Fruit fly (Drosophila melanogaster) whole organism, pupa: ENCODE data around the gene Prp40.

Experiments used
- CG10348 ChIP-seq: fragments of 200-800 bp; sonication (Bioruptor generic); IDR thresholded peaks from 2 replicates; pipeline ENCODE4 v1.3.6; 2022; ENCODE audit warnings: missing biosample characterization, missing genetic modification characterization
- CG12605 ChIP-seq: fragments of 200-800 bp; sonication (Bioruptor generic); IDR thresholded peaks from 2 replicates; pipeline ENCODE4 v1.3.6; 2022; ENCODE audit warnings: missing biosample characterization, missing genetic modification characterization
- CG13204 ChIP-seq: fragments of 200-800 bp; sonication (Bioruptor generic); optimal IDR thresholded peaks from 2 replicates; lab custom pipeline; 2018; ENCODE audit warnings: missing biosample characterization, mild to moderate bottlenecking, missing genetic modification characterization, moderate library complexity
- CG14655 ChIP-seq: fragments of 200-800 bp; sonication (Bioruptor generic); optimal IDR thresholded peaks from 3 replicates; lab custom pipeline; 2017; ENCODE audit warnings: mild to moderate bottlenecking, missing biosample characterization, missing genetic modification reagents, missing genetic modification characterization
- CG15710 ChIP-seq: fragments of 200-800 bp; sonication (Bioruptor generic); optimal IDR thresholded peaks from 2 replicates; lab custom pipeline; 2018; ENCODE audit warnings: missing biosample characterization, mild to moderate bottlenecking, missing genetic modification characterization, moderate library complexity
- CG17806 ChIP-seq: fragments of 200-800 bp; sonication (Bioruptor generic); optimal IDR thresholded peaks from 2 replicates; lab custom pipeline; 2018; ENCODE audit warnings: missing biosample characterization, mild to moderate bottlenecking, missing genetic modification characterization, moderate library complexity
- CG32121 ChIP-seq: fragments of 200-800 bp; sonication (Bioruptor generic); IDR thresholded peaks from 2 replicates; pipeline ENCODE4 v1.3.6; 2022; ENCODE audit warnings: missing biosample characterization, missing genetic modification characterization
- CG34367 ChIP-seq: fragments of 200-800 bp; sonication (Bioruptor generic); optimal IDR thresholded peaks from 2 replicates; lab custom pipeline; 2018; ENCODE audit warnings: missing biosample characterization, mild to moderate bottlenecking, missing genetic modification characterization
- CG4496 ChIP-seq: fragments of 200-800 bp; sonication (Bioruptor generic); IDR thresholded peaks from 3 replicates; pipeline ENCODE4 v1.3.6; 2022; ENCODE audit warnings: missing biosample characterization, missing genetic modification characterization
- CG8159 ChIP-seq: fragments of 200-800 bp; sonication (Bioruptor generic); optimal IDR thresholded peaks from 3 replicates; lab custom pipeline; 2018; ENCODE audit warnings: missing biosample characterization, mild to moderate bottlenecking, missing genetic modification characterization, moderate library complexity
- CG8301 ChIP-seq: fragments of 200-800 bp; sonication (Bioruptor generic); optimal IDR thresholded peaks from 2 replicates; lab custom pipeline; 2018; ENCODE audit warnings: missing biosample characterization, mild to moderate bottlenecking, missing genetic modification characterization
- CG9948 ChIP-seq: fragments of 200-800 bp; sonication (Bioruptor generic); optimal IDR thresholded peaks from 2 replicates; lab custom pipeline; 2018; ENCODE audit warnings: missing biosample characterization, mild to moderate bottlenecking, missing genetic modification characterization, moderate library complexity
- D1 ChIP-seq: fragments of 200-800 bp; sonication (Bioruptor generic); optimal IDR thresholded peaks from 2 replicates; lab custom pipeline; 2018; ENCODE audit warnings: missing biosample characterization, mild to moderate bottlenecking, missing genetic modification characterization, moderate library complexity
- EcR ChIP-seq: fragments of 200-800 bp; sonication (Bioruptor generic); optimal IDR thresholded peaks from 3 replicates; lab custom pipeline; 2019; ENCODE audit warnings: missing biosample characterization, missing genetic modification characterization, mild to moderate bottlenecking, moderate library complexity, missing genetic modification reagents
- Ets98B ChIP-seq: fragments of 200-800 bp; sonication (Bioruptor generic); IDR thresholded peaks from 2 replicates; pipeline ENCODE4 v1.3.6; 2022; ENCODE audit warnings: missing biosample characterization, missing genetic modification characterization
- Pif1A ChIP-seq: fragments of 200-800 bp; sonication (Bioruptor generic); optimal IDR thresholded peaks from 3 replicates; lab custom pipeline; 2016; ENCODE audit warnings: missing biosample characterization, missing genetic modification characterization
- Pif1B ChIP-seq: fragments of 200-800 bp; sonication (Bioruptor generic); optimal IDR thresholded peaks from 3 replicates; lab custom pipeline; 2016; ENCODE audit warnings: missing biosample characterization, missing genetic modification characterization
- Snoo ChIP-seq: fragments of 200-800 bp; sonication (Bioruptor generic); optimal IDR thresholded peaks from 3 replicates; lab custom pipeline; 2017; ENCODE audit warnings: missing biosample characterization, mild to moderate bottlenecking, missing genetic modification characterization, inconsistent platforms
- fd96Ca ChIP-seq: fragments of 200-800 bp; sonication (Bioruptor generic); IDR thresholded peaks from 3 replicates; pipeline ENCODE4 v1.3.6; 2022; ENCODE audit warnings: missing biosample characterization, missing genetic modification characterization
- gl ChIP-seq: fragments of 200-800 bp; sonication (Bioruptor generic); optimal IDR thresholded peaks from 2 replicates; lab custom pipeline; 2018; ENCODE audit warnings: missing biosample characterization, mild to moderate bottlenecking, missing genetic modification characterization
- rn ChIP-seq: fragments of 200-800 bp; sonication (Bioruptor generic); IDR thresholded peaks from 2 replicates; pipeline ENCODE4 v1.3.6; 2022; ENCODE audit warnings: missing biosample characterization, missing genetic modification characterization

Gene Prp40

dm6 chr2L:2992664-2993174 is 30.3 kb upstream of the Prp40 start, which contains the start of the genes okr and CG3558:
okr (minus strand) TSS chr2L:2992759.
CG3558 (plus strand) TSS chr2L:2992870.
- TF ChIP-seq CG8159 (tag; lab: Kevin White, UChicago): no peak
- no peak for TF ChIP-seq CG34367 (tag; lab: Kevin White, UChicago)
- no peak for TF ChIP-seq D1 (tag; lab: Kevin White, UChicago)
- no peak for TF ChIP-seq CG10348 (GFP tag; lab: Robert Waterston, UW)
- TF ChIP-seq fd96Ca (GFP tag; lab: Robert Waterston, UW): no peak
- TF ChIP-seq gl: no peak
- no peak for TF ChIP-seq CG13204 (GFP tag; lab: Kevin White, UChicago)
- TF ChIP-seq CG8301: no peak
- TF ChIP-seq CG32121 (GFP tag; lab: Robert Waterston, UW): no peak
- no peak for TF ChIP-seq CG17806 (tag; lab: Kevin White, UChicago)
- no peak for TF ChIP-seq EcR (GFP tag; lab: Kevin White, UChicago)
- TF ChIP-seq Pif1A (GFP tag; lab: Kevin White, UChicago): no peak
- TF ChIP-seq CG14655 (GFP tag; lab: Kevin White, UChicago): no peak
- TF ChIP-seq Ets98B (GFP tag; lab: Robert Waterston, UW): no peak
- TF ChIP-seq CG12605 (GFP tag; lab: Robert Waterston, UW): no peak
- TF ChIP-seq Pif1B: no peak
- no peak for TF ChIP-seq rn (GFP tag; lab: Robert Waterston, UW)
- TF ChIP-seq CG4496 (GFP tag; lab: Robert Waterston, UW): no peak
- TF ChIP-seq CG15710: no peak
- no peak for TF ChIP-seq Snoo (tag; lab: Kevin White, UChicago)
- TF ChIP-seq, all 21 proteins: peak for 0

- TF ChIP-seq CG4496 (GFP tag; lab: Robert Waterston, UW): no peak
- TF ChIP-seq gl: no peak
- no peak for TF ChIP-seq EcR (GFP tag; lab: Kevin White, UChicago)
- no peak for TF ChIP-seq Pif1B
- no peak for TF ChIP-seq CG17806 (tag; lab: Kevin White, UChicago)
- no peak for TF ChIP-seq CG9948
- TF ChIP-seq Ets98B (GFP tag; lab: Robert Waterston, UW): no peak
- TF ChIP-seq CG15710: no peak
- TF ChIP-seq CG12605 (GFP tag; lab: Robert Waterston, UW): no peak
- no peak for TF ChIP-seq CG10348 (GFP tag; lab: Robert Waterston, UW)
- no peak for TF ChIP-seq CG14655 (GFP tag; lab: Kevin White, UChicago)
- TF ChIP-seq Pif1A (GFP tag; lab: Kevin White, UChicago): no peak
- no peak for TF ChIP-seq Snoo (tag; lab: Kevin White, UChicago)
- TF ChIP-seq CG32121 (GFP tag; lab: Robert Waterston, UW): no peak
- no peak for TF ChIP-seq CG13204 (GFP tag; lab: Kevin White, UChicago)
- TF ChIP-seq CG8301: no peak
- TF ChIP-seq CG34367 (tag; lab: Kevin White, UChicago): no peak
Observed at dm6 chr2L:2993236-2993635, 29.8 kb upstream of the Prp40 start.

- TF ChIP-seq CG34367 (tag; lab: Kevin White, UChicago) (no peak), CG32121 (GFP tag; lab: Robert Waterston, UW) (peak; percentile 21; the same call in 1 of the 2 replicates), fd96Ca (GFP tag; lab: Robert Waterston, UW) (0 out of 3 replicates have a peak, but pooled peaks have one; percentile 22)
Observed at dm6 chr2L:2993702-2994101, 29.3 kb upstream of the Prp40 start.

- peak; percentile 3 for TF ChIP-seq EcR (GFP tag; lab: Kevin White, UChicago)
- TF ChIP-seq CG34367 (tag; lab: Kevin White, UChicago): no peak
- 0 out of 2 replicates have a peak, but pooled peaks have one; percentile 11 for TF ChIP-seq CG12605 (GFP tag; lab: Robert Waterston, UW)
- no peak for TF ChIP-seq CG8159 (tag; lab: Kevin White, UChicago)
- TF ChIP-seq, all 21 proteins: peak for 2
Observed at dm6 chr2L:2999113-2999512, 23.9 kb upstream of the Prp40 start, which contains the start of gene Ccdc85. Ccdc85 (plus strand) TSS chr2L:2999286.

- TF ChIP-seq EcR (GFP tag; lab: Kevin White, UChicago): no peak
- TF ChIP-seq CG4496 (GFP tag; lab: Robert Waterston, UW): 0 out of 3 replicates have a peak, but pooled peaks have one; percentile 30
- TF ChIP-seq CG8301: no peak
- TF ChIP-seq, all 21 proteins: peak for 1
Observed at dm6 chr2L:2999609-3000008, 23.4 kb upstream of the Prp40 start.

- TF ChIP-seq fd96Ca (GFP tag; lab: Robert Waterston, UW) (no peak), Pif1A (GFP tag; lab: Kevin White, UChicago) (no peak), CG13204 (GFP tag; lab: Kevin White, UChicago) (peak; percentile 50), CG12605 (GFP tag; lab: Robert Waterston, UW) (peak; percentile 51; the same call in 1 of the 2 replicates), CG14655 (GFP tag; lab: Kevin White, UChicago) (no peak)
Observed at dm6 chr2L:3000517-3000934, 22.5 kb upstream of the Prp40 start.

- TF ChIP-seq CG14655 (GFP tag; lab: Kevin White, UChicago) (no peak), CG12605 (GFP tag; lab: Robert Waterston, UW) (peak; percentile 39; the same call in 1 of the 2 replicates), CG4496 (GFP tag; lab: Robert Waterston, UW) (0 out of 3 replicates have a peak, but pooled peaks have one; percentile 47), Ets98B (GFP tag; lab: Robert Waterston, UW) (peak; percentile 53; the same call in 1 of the 2 replicates), gl (no peak), Pif1B (no peak), D1 (tag; lab: Kevin White, UChicago) (no peak), CG9948 (peak; percentile 3), rn (GFP tag; lab: Robert Waterston, UW) (no peak), CG8301 (peak; percentile 69), CG15710 (no peak), CG32121 (GFP tag; lab: Robert Waterston, UW) (peak; percentile 17; the same call in 1 of the 2 replicates)
Observed at dm6 chr2L:3001953-3002352, 21.1 kb upstream of the Prp40 start.
